Fruit fly (Drosophila melanogaster) whole organism, pupa: Measurements from ENCODE around the gene Pde9.

ENCODE experiments used
- CG10348 ChIP-seq: fragments of 200-800 bp; sonication (Bioruptor generic); IDR thresholded peaks from 2 replicates; pipeline ENCODE4 v1.3.6; 2022; ENCODE audit warnings: missing biosample characterization, missing genetic modification characterization
- CG17806 ChIP-seq: fragments of 200-800 bp; sonication (Bioruptor generic); optimal IDR thresholded peaks from 2 replicates; lab custom pipeline; 2018; ENCODE audit warnings: missing biosample characterization, mild to moderate bottlenecking, missing genetic modification characterization, moderate library complexity
- CG9948 ChIP-seq: fragments of 200-800 bp; sonication (Bioruptor generic); optimal IDR thresholded peaks from 2 replicates; lab custom pipeline; 2018; ENCODE audit warnings: missing biosample characterization, mild to moderate bottlenecking, missing genetic modification characterization, moderate library complexity
- EcR ChIP-seq: fragments of 200-800 bp; sonication (Bioruptor generic); optimal IDR thresholded peaks from 3 replicates; lab custom pipeline; 2019; ENCODE audit warnings: missing biosample characterization, missing genetic modification characterization, mild to moderate bottlenecking, moderate library complexity, missing genetic modification reagents

dm6 chrX:12765076-12765475, 132.1 kb downstream of the Pde9 start, which contains the start of gene Agpat1:
- TF ChIP-seq CG17806 (tag; lab: Kevin White, UChicago) = no peak
- no peak for TF ChIP-seq CG9948
- TF ChIP-seq EcR (GFP tag; lab: Kevin White, UChicago) = no peak
- TF ChIP-seq CG10348 (GFP tag; lab: Robert Waterston, UW) = no peak
